Fruit fly (Drosophila melanogaster) whole organism, prepupa: ENCODE measurements around the gene Ldh.

Source experiments
- CG11762 ChIP-seq: fragments of 200-800 bp; sonication (Bioruptor generic); optimal IDR thresholded peaks from 3 replicates; lab custom pipeline; 2016; ENCODE audit warnings: missing biosample characterization, missing genetic modification characterization; ENCODE audit not compliant: insufficient read depth
- CG6163 ChIP-seq: fragments of 200-800 bp; sonication (Bioruptor generic); IDR thresholded peaks from 3 replicates; pipeline ENCODE4 v1.3.6; 2022; ENCODE audit warnings: missing biosample characterization, missing genetic modification characterization
- CG6854 ChIP-seq: fragments of 200-800 bp; sonication (Bioruptor generic); optimal IDR thresholded peaks from 2 replicates; lab custom pipeline; 2017; ENCODE audit warnings: missing biosample characterization, mild to moderate bottlenecking, missing genetic modification characterization
- Lpt ChIP-seq: fragments of 200-800 bp; sonication (Bioruptor generic); optimal IDR thresholded peaks from 3 replicates; lab custom pipeline; 2016; ENCODE audit warnings: missing biosample characterization, missing genetic modification characterization
- acj6 ChIP-seq: fragments of 200-800 bp; sonication (Bioruptor generic); optimal IDR thresholded peaks from 3 replicates; lab custom pipeline; 2016; ENCODE audit warnings: missing biosample characterization, missing genetic modification characterization

- TF ChIP-seq acj6 (GFP tag; lab: Kevin White, UChicago), result no peak
- no peak for TF ChIP-seq CG6163
- no peak for TF ChIP-seq Lpt
- TF ChIP-seq CG6854 (GFP tag; lab: Kevin White, UChicago), result no peak
- TF ChIP-seq CG11762, result no peak
Observed at dm6 chr3L:6275487-6275886, 13.0 kb upstream of the Ldh start, which contains the start of gene CG43168.
